Fruit fly (Drosophila melanogaster): ENCODE data around the gene CG9135.

CG9135 gene

dm6 chr2L:6065823-6066222 is 15.2 kb downstream of the CG9135 start, which contains the start of the genes Fbw5 and CG9147 (continued):
- TF ChIP-seq tna (GFP tag; IDR thresholded peaks at IDR 0.05; ENCODE audit: partially characterized antibody) = peak; percentile 63
- TF ChIP-seq CG17359 (tag; optimal IDR thresholded peaks at IDR 0.05) = peak; percentile 99
- TF ChIP-seq CG33213 (GFP tag; optimal IDR thresholded peaks at IDR 0.05) = peak; percentile 99
- peak; percentile 99 for TF ChIP-seq CG8089 (GFP tag; optimal IDR thresholded peaks at IDR 0.05)
- TF ChIP-seq disco-r (GFP tag; optimal IDR thresholded peaks at IDR 0.05) = peak; percentile 99
- TF ChIP-seq CG32767 (GFP tag; IDR thresholded peaks at IDR 0.05) = peak; percentile 100
- peak; percentile 98 for TF ChIP-seq CG10267 (tag; optimal IDR thresholded peaks at IDR 0.05)
- peak; percentile 100 for TF ChIP-seq gsb-n (tag; optimal IDR thresholded peaks at IDR 0.05)
- TF ChIP-seq sens (GFP tag) = peak; percentile 100
- TF ChIP-seq CG17361 (GFP tag; IDR thresholded peaks at IDR 0.05) = peak; percentile 99
- peak; percentile 99 for TF ChIP-seq CHES-1-like (GFP tag; optimal IDR thresholded peaks at IDR 0.05)
- TF ChIP-seq Eip74EF (GFP tag; optimal IDR thresholded peaks at IDR 0.05) = peak in 1 of 2 experiments; percentile 100
- TF ChIP-seq CG10543 (GFP tag; optimal IDR thresholded peaks at IDR 0.05) = peak; percentile 93
- no peak for TF ChIP-seq hb (GFP tag; IDR thresholded peaks at IDR 0.05; ENCODE audit: partially characterized antibody)
- TF ChIP-seq CG10462 (GFP tag; optimal IDR thresholded peaks at IDR 0.05) = peak; percentile 100
- peak; percentile 100 for TF ChIP-seq Atf6 (GFP tag; IDR thresholded peaks at IDR 0.05)
- peak; percentile 98 for TF ChIP-seq CG9876 (GFP tag; optimal IDR thresholded peaks at IDR 0.05)
- TF ChIP-seq pb (GFP tag; optimal IDR thresholded peaks at IDR 0.05) = peak; percentile 99
- TF ChIP-seq ase (GFP tag; IDR thresholded peaks at IDR 0.05) = peak; percentile 99
- peak; percentile 90 for TF ChIP-seq CG10321 (GFP tag; IDR thresholded peaks at IDR 0.05)
- peak; percentile 70 for TF ChIP-seq HLH4C (GFP tag; IDR thresholded peaks at IDR 0.05; ENCODE audit: partially characterized antibody)
- peak; percentile 70 for TF ChIP-seq insv (GFP tag; optimal IDR thresholded peaks at IDR 0.05)
- TF ChIP-seq en (GFP tag; optimal IDR thresholded peaks at IDR 0.05) = peak; percentile 99
- TF ChIP-seq fd3F (GFP tag; optimal IDR thresholded peaks at IDR 0.05) = peak; percentile 100
- TF ChIP-seq Bteb2 (GFP tag; optimal IDR thresholded peaks at IDR 0.05) = peak; percentile 99
- peak; percentile 97 for TF ChIP-seq nom (GFP tag; optimal IDR thresholded peaks at IDR 0.05)
- TF ChIP-seq tio (GFP tag; optimal IDR thresholded peaks at IDR 0.05) = peak; percentile 100
- peak; percentile 93 for TF ChIP-seq TFAM (GFP tag; optimal IDR thresholded peaks at IDR 0.05)
- no peak for TF ChIP-seq yki (optimal IDR thresholded peaks at IDR 0.05)
- peak; percentile 100 for TF ChIP-seq fd96Cb (tag; optimal IDR thresholded peaks at IDR 0.05)
- peak; percentile 97 for TF ChIP-seq Fer2 (tag; optimal IDR thresholded peaks at IDR 0.05)
- peak; percentile 99 for TF ChIP-seq NFAT (GFP tag; IDR thresholded peaks at IDR 0.05)
- TF ChIP-seq Vsx1 (GFP tag; optimal IDR thresholded peaks at IDR 0.05) = peak; percentile 98
- TF ChIP-seq eve (GFP tag; optimal IDR thresholded peaks at IDR 0.05) = peak in 1 of 2 experiments; percentile 70
- peak; percentile 76 for TF ChIP-seq Dref (GFP tag; IDR thresholded peaks at IDR 0.05)
- peak; percentile 97 for TF ChIP-seq CG15696 (tag; optimal IDR thresholded peaks at IDR 0.05)
- TF ChIP-seq Stat92E (GFP tag; optimal IDR thresholded peaks at IDR 0.05) = peak in 1 of 3 experiments; percentile 99
- peak; percentile 99 for TF ChIP-seq CG30431 (GFP tag; optimal IDR thresholded peaks at IDR 0.05)
- TF ChIP-seq CG12104 (GFP tag; optimal IDR thresholded peaks at IDR 0.05) = peak; percentile 100
- peak; percentile 100 for TF ChIP-seq row (GFP tag; IDR thresholded peaks at IDR 0.05)
- peak; percentile 100 for TF ChIP-seq CG15269 (tag; optimal IDR thresholded peaks at IDR 0.05)
- peak; percentile 98 for TF ChIP-seq emc (GFP tag; optimal IDR thresholded peaks at IDR 0.05)
- TF ChIP-seq slp2 (GFP tag; optimal IDR thresholded peaks at IDR 0.05) = peak; percentile 99
- peak; percentile 99 for TF ChIP-seq CG11723 (GFP tag; optimal IDR thresholded peaks at IDR 0.05)
- peak; percentile 92 for TF ChIP-seq CG15073 (GFP tag; optimal IDR thresholded peaks at IDR 0.05)
- TF ChIP-seq stc (GFP tag; IDR thresholded peaks at IDR 0.05) = peak; percentile 99
- peak; percentile 99 for TF ChIP-seq croc (GFP tag; conservative IDR thresholded peaks at IDR 0.05)
- TF ChIP-seq CG8290 (GFP tag; optimal IDR thresholded peaks at IDR 0.05) = peak; percentile 99
- TF ChIP-seq CG8290 (tag; optimal IDR thresholded peaks at IDR 0.05) = peak; percentile 97 to 100
- TF ChIP-seq CrebB (tag; optimal IDR thresholded peaks at IDR 0.05) = peak; percentile 100
- peak; percentile 52; the same call in 1 of the 2 replicates for TF ChIP-seq amos (GFP tag; IDR thresholded peaks at IDR 0.05; ENCODE audit: partially characterized antibody)
